Fruit fly (Drosophila melanogaster): ENCODE results near the gene CG33111.

CG33111 gene

DNA sequence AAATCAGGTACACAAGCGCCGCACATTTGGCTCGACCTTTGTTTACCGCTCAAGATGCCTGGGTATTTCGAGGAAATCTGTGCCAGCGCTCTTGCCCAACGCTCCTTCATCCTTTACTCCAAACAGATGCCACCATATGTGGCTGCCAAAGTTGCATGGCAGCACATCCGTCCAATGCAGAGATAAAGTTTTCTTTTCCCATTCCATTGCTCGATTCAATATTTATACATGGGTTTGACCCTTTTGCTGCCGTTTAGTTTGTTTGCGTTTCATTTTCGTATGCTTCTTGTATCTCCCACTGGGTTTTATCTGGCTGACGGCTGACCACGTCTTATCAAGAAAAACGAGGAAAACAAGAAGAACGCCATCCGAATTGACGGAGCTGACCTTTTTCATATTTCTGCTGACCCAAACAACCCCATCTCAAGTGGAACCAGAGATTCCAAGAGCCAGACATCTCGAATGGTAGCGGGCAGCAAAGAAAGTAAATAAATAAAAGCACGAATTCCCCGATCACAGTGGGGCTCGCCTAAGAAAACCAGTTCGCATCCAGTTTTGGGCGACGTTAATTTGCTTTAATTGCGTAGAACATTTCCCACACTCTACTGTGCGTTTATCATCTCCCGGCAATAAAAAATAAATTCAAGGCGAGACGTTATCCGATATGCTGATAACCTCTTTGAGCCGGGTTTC is 28.4 kb downstream of the CG33111 start:
- TF ChIP-seq psq (optimal IDR thresholded peaks at IDR 0.05), result no peak

DNA sequence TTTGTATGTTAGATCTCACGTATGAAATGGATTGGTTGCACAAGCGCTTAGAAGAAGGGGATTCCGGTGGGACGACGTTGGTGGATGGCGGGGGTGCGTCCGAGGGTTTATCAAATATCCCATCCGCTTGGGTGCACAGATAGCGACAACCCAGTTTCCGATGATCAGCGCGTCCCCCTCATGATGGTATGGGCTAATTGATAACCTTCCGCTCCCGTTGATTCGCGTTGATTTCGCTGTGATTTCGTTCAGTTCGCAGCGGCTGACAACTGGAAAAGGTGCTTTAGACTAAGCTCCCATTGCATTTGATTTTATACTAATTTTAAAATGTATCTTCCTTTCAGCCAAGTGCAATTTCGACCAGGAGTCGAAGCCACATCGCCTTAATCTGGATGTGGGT is 29.5 kb downstream of the CG33111 start:
- no peak for TF ChIP-seq h (optimal IDR thresholded peaks at IDR 0.05)
- no peak for TF ChIP-seq Myc (optimal IDR thresholded peaks at IDR 0.05)
- TF ChIP-seq insv (optimal IDR thresholded peaks at IDR 0.05), result no peak
- no peak for TF ChIP-seq Sin3A (optimal IDR thresholded peaks at IDR 0.05)
- TF ChIP-seq psq (optimal IDR thresholded peaks at IDR 0.05), result no peak
- TF ChIP-seq ttk (optimal IDR thresholded peaks at IDR 0.05), result no peak

DNA sequence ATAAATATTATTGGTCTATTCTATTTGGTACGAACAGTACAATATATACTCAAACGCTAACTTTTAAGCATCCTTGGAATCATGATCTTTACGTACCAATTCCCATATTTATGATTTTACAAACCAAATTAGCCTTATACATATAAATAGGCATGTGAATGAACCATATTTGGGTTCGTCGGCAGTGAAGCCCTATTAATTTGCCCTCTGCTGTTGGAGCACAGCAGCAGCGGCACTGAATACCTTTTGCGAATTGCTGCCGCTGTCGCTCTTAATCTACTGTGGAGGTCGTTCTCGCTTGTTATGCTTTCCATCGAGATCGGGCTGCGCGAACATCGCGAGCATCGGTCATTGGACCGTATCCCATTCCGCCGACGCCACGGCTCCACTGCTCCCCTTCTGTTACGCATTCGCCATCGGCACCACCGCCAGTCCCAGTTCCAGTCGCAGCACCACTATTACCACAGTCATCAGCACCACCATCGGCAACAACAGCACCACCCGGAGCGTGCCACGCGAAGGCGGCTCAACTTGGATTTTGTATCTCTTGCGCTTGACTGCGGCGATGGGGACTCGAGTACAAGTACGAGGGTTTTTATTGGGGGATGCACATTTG is 30.5 kb downstream of the CG33111 start:
- TF ChIP-seq insv (optimal IDR thresholded peaks at IDR 0.05) (no peak), ttk (optimal IDR thresholded peaks at IDR 0.05) (no peak), Sin3A (optimal IDR thresholded peaks at IDR 0.05) (no peak), Myc (optimal IDR thresholded peaks at IDR 0.05) (no peak), psq (optimal IDR thresholded peaks at IDR 0.05) (no peak), h (optimal IDR thresholded peaks at IDR 0.05) (no peak)

DNA sequence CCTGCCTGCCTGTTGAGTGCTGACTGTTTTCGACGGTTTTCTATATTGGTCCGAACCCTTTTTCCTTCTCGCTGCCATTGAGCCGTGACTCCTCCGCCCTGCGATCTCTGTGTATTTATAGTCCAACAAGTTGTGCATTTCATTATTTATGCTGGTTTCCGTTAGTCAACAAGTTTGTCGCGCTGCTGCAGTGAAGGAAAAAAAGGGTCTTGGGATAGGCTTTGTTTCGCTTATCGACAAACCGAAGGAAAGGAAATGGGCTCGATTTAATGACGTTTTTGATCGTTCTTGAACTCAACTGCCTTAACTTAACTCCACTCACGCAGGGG is 31.4 kb downstream of the CG33111 start:
- no peak for TF ChIP-seq Myc (optimal IDR thresholded peaks at IDR 0.05)
- no peak for TF ChIP-seq Sin3A (optimal IDR thresholded peaks at IDR 0.05)
- no peak for TF ChIP-seq h (optimal IDR thresholded peaks at IDR 0.05)
- no peak for TF ChIP-seq insv (optimal IDR thresholded peaks at IDR 0.05)
- no peak for TF ChIP-seq psq (optimal IDR thresholded peaks at IDR 0.05)

DNA sequence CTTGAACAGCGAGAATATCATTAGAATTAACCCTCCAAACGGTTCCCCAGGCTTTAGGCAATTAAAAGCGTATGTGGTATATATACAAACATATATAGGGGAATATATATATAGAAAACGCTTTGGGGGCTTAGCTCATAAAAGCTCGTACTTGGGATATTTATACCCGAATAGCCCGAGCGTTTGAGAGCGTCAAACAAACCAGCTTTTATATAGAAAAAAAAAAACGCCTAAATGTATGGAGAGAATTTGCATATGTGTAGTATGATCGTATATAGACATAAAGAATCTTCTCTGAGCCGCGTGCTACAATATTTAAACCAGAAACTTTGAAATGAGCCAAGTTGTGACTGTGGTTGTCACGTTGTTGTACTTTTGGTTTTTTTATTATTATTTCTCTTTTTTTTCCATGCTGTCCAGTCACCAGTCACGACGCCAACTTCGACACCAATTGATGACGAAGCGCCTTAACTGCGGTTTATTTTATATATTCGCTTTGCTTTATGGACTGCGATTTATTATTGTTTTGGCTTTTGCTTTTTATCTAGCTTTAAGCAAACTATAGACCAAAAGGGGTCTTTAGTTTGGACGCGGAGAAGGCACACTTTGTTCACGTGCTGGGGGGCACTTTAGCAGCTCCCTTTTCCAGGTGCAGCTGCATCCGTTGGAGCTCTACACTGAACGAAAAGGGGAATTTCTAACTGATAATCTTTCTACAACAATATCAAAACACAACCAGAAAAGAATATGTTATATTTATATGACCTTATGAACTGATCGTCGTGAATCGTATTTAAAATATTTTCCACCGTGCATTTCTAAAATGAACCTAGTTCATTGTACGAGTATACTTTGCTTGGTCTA is 32.0 kb downstream of the CG33111 start:
- no peak for TF ChIP-seq insv (optimal IDR thresholded peaks at IDR 0.05)

DNA sequence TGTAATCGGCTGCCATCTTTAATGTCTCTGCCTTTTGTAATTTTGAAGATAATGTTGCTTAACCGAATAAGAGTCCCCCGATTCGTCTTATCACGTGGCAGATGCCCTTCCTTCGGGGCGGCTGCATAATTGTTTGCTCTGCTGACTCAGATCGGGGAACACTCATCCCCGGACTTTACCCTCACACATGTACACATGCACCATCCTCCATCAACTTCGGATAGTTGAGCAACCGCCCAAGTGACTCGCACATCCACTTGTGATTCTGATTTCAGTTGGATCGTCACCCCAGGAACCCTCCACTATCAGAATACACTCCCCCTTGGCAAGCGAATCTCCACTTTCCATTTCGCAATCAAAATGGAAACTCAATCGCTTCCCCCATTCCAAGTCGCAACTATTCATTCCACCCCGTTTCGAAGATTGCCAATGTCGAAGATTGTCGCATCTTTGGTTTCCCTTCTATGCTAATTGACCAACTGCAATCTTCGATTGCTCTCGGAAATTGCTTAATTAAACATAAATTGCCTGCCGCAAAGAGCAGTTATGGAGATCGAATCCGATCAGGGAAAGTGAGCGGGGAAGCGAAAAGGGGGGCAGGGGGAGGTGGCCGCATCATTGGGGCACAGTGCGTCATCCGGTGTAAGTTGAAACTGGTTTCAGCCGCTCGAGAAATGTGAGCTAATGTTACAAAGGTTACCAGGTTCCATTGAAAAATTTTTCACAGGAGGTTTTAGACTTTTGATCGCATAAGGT is 33.9 kb downstream of the CG33111 start:
- TF ChIP-seq psq (optimal IDR thresholded peaks at IDR 0.05) (no peak), insv (optimal IDR thresholded peaks at IDR 0.05) (no peak), ttk (optimal IDR thresholded peaks at IDR 0.05) (no peak), Myc (optimal IDR thresholded peaks at IDR 0.05) (no peak), Sin3A (optimal IDR thresholded peaks at IDR 0.05) (no peak), h (optimal IDR thresholded peaks at IDR 0.05) (no peak)

DNA sequence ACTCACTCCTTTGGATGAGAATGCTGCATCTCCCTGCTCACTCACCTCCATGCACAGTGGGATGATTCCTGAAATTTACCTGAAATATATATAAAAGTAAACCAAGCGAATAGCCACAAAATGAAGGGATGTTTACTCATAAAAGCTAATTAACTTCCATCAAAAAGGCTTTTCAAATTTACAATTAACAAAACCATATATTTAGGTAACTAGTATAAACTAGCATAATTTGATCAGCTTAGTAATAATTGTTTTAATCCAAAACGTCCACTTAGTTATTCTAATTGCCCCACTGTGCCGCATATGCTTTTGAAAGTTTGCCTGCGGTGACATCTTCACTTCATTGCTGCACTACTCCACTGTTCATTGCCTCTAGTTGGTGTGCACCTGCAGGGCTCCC is 35.1 kb downstream of the CG33111 start:
- no peak for TF ChIP-seq Myc (optimal IDR thresholded peaks at IDR 0.05)
- no peak for TF ChIP-seq psq (optimal IDR thresholded peaks at IDR 0.05)
- TF ChIP-seq insv (optimal IDR thresholded peaks at IDR 0.05), result no peak
- TF ChIP-seq Sin3A (optimal IDR thresholded peaks at IDR 0.05), result no peak
- no peak for TF ChIP-seq h (optimal IDR thresholded peaks at IDR 0.05)
- no peak for TF ChIP-seq ttk (optimal IDR thresholded peaks at IDR 0.05)

DNA sequence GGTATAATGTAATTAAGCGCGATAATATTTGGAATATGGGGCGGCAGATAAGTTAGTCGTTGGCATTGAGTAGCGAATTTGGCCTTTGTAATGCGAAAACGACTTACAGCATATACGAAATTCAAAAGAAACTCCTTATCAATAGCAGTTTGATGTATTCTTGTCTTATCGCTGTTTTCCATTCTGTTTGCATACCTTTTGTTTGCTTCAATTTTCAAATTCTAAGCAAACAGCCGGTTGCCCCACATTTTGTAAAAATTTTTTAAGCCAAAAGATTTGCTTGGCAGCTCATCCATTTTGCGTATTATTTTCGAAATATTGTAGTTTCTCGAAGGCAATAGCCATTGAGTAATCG is 35.7 kb downstream of the CG33111 start:
- TF ChIP-seq Sin3A (optimal IDR thresholded peaks at IDR 0.05), result no peak
- no peak for TF ChIP-seq ttk (optimal IDR thresholded peaks at IDR 0.05)
- TF ChIP-seq insv (optimal IDR thresholded peaks at IDR 0.05), result no peak
- no peak for TF ChIP-seq psq (optimal IDR thresholded peaks at IDR 0.05)
- TF ChIP-seq h (optimal IDR thresholded peaks at IDR 0.05), result no peak
- no peak for TF ChIP-seq Myc (optimal IDR thresholded peaks at IDR 0.05)

DNA sequence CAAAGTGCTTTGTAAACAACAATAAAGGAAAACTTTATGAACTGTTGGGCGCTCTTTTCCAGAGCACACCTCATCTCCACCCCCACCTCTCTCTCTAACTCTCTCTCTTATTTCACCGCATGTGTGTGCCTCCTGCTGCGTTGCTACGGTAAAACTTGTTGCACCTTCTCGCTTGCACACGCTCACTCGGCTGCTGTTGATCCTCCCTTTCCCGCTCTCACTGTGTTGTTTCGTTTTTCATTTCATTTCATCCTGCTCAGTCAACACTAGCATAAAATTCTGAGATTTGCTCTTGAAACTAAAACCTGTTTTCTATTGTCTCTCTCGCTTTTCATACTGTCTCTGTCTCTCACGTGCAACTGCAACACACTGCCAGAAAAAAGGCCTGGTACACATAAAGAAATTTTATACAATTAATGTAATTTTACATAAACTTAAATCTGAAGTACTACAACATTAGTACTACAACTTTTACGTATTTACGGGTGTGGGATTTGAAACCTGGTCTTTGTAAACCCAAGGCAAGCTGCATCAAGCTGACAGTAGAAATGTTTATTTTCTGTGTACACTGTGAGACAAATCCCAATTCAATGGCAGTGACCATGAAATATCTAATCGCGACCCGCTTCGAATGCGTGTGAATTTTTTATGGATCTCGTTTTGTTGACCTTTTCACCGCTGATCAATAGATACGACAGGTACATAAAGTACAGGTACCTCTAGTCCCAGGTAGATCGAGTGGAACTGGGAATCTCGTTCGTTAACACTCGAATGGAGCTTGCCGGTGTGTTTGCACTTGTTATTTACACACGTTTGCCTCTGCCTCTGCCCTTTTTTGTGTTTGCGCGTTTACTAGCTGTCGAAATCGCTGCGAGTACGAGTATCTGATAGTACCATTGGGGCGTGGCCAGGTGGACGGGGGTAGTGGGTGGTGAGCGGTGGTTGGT is 36.3 kb downstream of the CG33111 start:
- TF ChIP-seq Sin3A (optimal IDR thresholded peaks at IDR 0.05), result no peak
- no peak for TF ChIP-seq h (optimal IDR thresholded peaks at IDR 0.05)
- TF ChIP-seq psq (optimal IDR thresholded peaks at IDR 0.05), result no peak
- TF ChIP-seq insv (optimal IDR thresholded peaks at IDR 0.05), result no peak
- TF ChIP-seq Myc (optimal IDR thresholded peaks at IDR 0.05), result no peak

DNA sequence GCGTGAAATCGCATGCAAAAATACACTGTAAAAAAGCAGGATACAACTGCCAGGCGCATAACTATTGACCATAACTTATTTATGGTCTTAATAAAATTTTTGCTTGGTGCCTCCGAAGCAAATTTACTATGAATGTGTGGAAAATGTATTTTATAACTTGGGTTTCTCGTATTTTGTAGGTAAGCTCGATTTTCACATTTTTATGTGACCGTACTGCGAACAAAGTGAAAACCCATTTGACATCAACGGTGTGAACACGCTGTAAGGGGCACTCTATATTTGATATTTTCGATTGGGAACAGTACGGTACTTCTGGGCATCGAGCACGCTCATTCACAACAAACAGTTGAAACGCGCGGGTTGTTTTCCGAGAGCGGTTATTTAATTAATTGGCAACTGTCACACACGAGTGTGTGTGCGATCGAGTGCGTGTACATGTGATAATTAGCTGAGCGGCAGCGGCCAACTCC is 37.5 kb downstream of the CG33111 start, which contains the start of the genes Nup98-96 and mbc:
TSS of gene Nup98-96 (minus strand) at position 156 of the 470 bp plus-strand sequence.
TSS of gene mbc (plus strand) at position 300 of the 470 bp plus-strand sequence.
- no peak for TF ChIP-seq ttk (optimal IDR thresholded peaks at IDR 0.05)
- no peak for TF ChIP-seq insv (optimal IDR thresholded peaks at IDR 0.05)
- no peak for TF ChIP-seq Myc (optimal IDR thresholded peaks at IDR 0.05)
- no peak for TF ChIP-seq Sin3A (optimal IDR thresholded peaks at IDR 0.05)
- TF ChIP-seq h (optimal IDR thresholded peaks at IDR 0.05), result no peak
- no peak for TF ChIP-seq psq (optimal IDR thresholded peaks at IDR 0.05)

DNA sequence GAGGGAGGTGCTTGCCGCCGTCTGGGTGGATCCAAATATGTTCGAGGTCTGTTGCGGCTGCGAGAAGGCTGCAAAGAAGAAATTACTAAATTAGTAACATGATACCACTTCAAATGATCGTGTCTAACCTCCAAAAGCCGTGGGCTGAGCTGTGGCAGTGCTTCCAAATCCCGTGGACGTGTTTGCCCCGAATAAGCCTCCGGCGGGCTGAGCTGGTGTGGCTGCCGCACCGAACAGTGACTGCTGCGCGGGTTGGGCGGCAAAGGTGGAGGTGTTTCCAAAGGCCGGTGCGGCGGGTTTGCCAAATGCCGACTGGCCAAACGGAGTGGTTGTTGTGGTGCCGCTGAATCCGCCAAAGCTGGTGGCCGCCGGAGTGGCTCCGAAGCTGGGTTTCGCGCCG is 38.3 kb downstream of the CG33111 start:
- TF ChIP-seq insv (optimal IDR thresholded peaks at IDR 0.05) (no peak), Sin3A (optimal IDR thresholded peaks at IDR 0.05) (no peak), Myc (optimal IDR thresholded peaks at IDR 0.05) (no peak), psq (optimal IDR thresholded peaks at IDR 0.05) (no peak), h (optimal IDR thresholded peaks at IDR 0.05) (no peak), ttk (optimal IDR thresholded peaks at IDR 0.05) (no peak)
